Fruit fly (Drosophila melanogaster) S2 (cell line): ENCODE data around the gene CG15399.

Source experiments
- CG8478 ChIP-seq: fragments of >200 bp; optimal IDR thresholded peaks from 2 replicates; lab custom pipeline; 2018
- CTCF ChIP-seq, 2 experiments: fragments of >200 bp; optimal IDR thresholded peaks; 2 replicates each; lab custom pipeline; 2018

DNA sequence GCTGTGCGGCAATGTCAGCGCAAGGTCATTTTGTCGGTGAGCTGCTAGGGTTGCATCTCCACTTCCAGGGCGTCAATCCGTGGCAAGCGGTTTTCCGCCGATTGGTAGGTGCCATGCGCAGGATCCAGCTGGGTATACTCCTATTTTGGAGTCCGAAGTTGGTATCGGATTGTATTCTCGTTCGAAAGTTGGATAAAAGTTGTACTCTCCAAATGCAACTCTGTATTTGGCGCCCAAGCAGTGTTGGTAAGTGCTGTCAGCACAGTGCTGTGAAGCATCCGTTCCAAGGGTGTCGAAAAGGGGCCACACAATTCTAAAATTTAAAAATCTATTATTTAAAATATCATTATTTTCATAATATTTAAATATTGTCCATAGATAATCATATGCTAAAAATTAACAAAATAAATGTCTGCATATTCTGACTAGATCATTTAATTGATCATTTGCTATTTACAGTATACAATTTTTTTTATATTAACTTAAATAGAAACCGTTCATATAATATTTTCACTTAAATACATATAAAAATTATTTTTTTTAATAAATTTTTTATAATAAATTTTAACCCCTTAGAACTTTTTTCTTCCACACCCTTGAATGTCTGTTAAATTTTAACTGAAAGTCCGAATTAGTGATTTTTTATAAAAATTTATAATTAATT is 23.0 kb downstream of the CG15399 start:
- TF ChIP-seq CTCF (optimal IDR thresholded peaks at IDR 0.05; lab: Kevin White, UChicago) (no peak), CG8478 (lab: Kevin White, UChicago) (no peak)
